Worm (Caenorhabditis elegans) whole organism, L4/young adult: ENCODE measurements around the gene F54B11.7.

Source experiments
- W03F9.2 ChIP-seq: fragments of 150-350 bp; optimal IDR thresholded peaks from 2 replicates; lab custom pipeline; 2014; ENCODE audit warnings: missing biosample characterization, missing genetic modification characterization
- dao-5 ChIP-seq: sonication (generic microtip); optimal IDR thresholded peaks from 2 replicates; lab custom pipeline; 2016; ENCODE audit warnings: missing genotype, missing genetic modification characterization, moderate library complexity, missing compliant biosample characterization
- him-1 ChIP-seq: sonication (generic microtip); optimal IDR thresholded peaks from 2 replicates; lab custom pipeline; 2016; ENCODE audit warnings: missing genotype, missing genetic modification reagents, missing genetic modification characterization, missing compliant biosample characterization

DNA sequence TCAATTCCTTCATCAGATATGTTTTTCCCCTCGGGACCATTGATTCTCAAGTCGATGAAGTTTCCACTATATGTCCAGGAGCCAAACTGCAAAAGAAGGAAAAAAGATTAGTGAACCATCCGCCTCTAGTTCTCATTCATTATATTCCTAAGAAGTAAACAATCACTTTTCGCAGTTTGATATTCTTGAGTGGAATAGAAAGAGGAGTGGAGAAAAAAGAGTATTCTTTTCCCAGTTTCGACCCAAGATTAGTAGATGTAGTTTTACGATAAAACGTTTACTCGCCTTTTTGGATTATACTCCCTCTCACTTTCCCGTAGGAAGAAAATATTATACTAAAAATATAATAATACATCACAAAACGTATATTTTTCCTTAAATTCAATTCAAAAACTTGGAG, 44.6 kb downstream of the F54B11.7 start:
- TF ChIP-seq him-1 (tag; lab: Kevin White, UChicago) = no peak
- no peak for TF ChIP-seq W03F9.2 (tag; lab: Kevin White, UChicago)
- no peak for TF ChIP-seq dao-5 (tag; lab: Kevin White, UChicago)
